Worm (Caenorhabditis elegans) whole organism, midembryonic: Measurements from ENCODE around the gene glrx-5.

ENCODE experiments used
- T22C8.4 ChIP-seq: fragments of 200-800 bp; sonication (Bioruptor generic); IDR thresholded peaks from 2 replicates; pipeline ENCODE4 v1.3.6; 2022; ENCODE audit warnings: missing genetic modification characterization, missing compliant biosample characterization
- cog-1 ChIP-seq: sonication (generic microtip); optimal IDR thresholded peaks from 2 replicates; lab custom pipeline; 2016; ENCODE audit warnings: missing genetic modification characterization, missing compliant biosample characterization
- flt-1 ChIP-seq: fragments of 200-800 bp; sonication (Bioruptor generic); IDR thresholded peaks from 2 replicates; pipeline ENCODE4 v1.3.6; 2022; ENCODE audit warnings: missing genetic modification characterization, missing compliant biosample characterization
- klf-2 ChIP-seq: fragments of 200-800 bp; sonication (Bioruptor generic); conservative IDR thresholded peaks from 2 replicates; pipeline ENCODE4 v1.3.6; 2022; ENCODE audit warnings: missing genetic modification reagents, missing genetic modification characterization, missing compliant biosample characterization
- med-1 ChIP-seq: sonication (generic microtip); optimal IDR thresholded peaks from 2 replicates; lab custom pipeline; 2017; ENCODE audit warnings: missing genetic modification characterization, mild to moderate bottlenecking, missing compliant biosample characterization, antibody characterized with exemption, missing genetic modification reagents; ENCODE audit not compliant: insufficient read depth
- ref-1 ChIP-seq: fragments of 200-800 bp; sonication (Bioruptor generic); conservative IDR thresholded peaks from 2 replicates; pipeline ENCODE4 v1.3.6; 2022; ENCODE audit warnings: missing genetic modification reagents, missing genetic modification characterization, missing compliant biosample characterization
- tab-1 ChIP-seq: fragments of 200-800 bp; sonication (Bioruptor generic); IDR thresholded peaks from 2 replicates; pipeline ENCODE4 v1.3.6; 2022; ENCODE audit warnings: missing genetic modification characterization, missing compliant biosample characterization
- ztf-23 ChIP-seq: fragments of 200-800 bp; sonication (Bioruptor generic); IDR thresholded peaks from 2 replicates; pipeline ENCODE4 v1.3.6; 2022; ENCODE audit warnings: missing genetic modification reagents, missing genetic modification characterization, missing compliant biosample characterization
- ztf-29 ChIP-seq: fragments of 200-800 bp; sonication (Bioruptor generic); IDR thresholded peaks from 2 replicates; pipeline ENCODE4 v1.3.6; 2022; ENCODE audit warnings: missing genetic modification reagents, missing genetic modification characterization, missing compliant biosample characterization

Gene glrx-5

DNA sequence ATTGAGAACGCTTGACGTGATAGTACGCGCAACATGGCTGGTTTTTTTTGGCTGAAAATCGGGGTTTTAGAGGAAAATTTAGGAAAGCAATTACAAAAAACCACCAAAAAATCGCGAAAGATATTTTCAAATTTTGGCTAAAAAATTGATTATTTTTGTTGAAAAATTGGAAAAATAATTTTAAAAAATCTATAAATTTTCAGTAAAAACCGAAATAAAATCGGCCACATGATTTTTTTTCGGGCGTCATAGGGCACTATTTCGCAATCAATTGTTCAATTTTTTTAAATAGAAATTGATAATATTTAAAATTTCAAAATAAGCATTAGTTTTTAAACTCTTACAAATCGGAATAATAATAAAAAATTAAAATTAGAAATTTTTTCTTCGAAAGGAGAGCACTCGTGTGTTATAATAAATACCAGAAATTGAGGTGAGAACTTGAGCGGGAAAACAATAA is at the start of gene glrx-5:
TSS of gene glrx-5 (minus strand) at position 51 of the 460 bp plus-strand sequence.
- no peak for TF ChIP-seq ztf-23 (GFP tag; lab: Robert Waterston, UW)
- no peak for TF ChIP-seq ref-1 (GFP tag; lab: Robert Waterston, UW)

DNA sequence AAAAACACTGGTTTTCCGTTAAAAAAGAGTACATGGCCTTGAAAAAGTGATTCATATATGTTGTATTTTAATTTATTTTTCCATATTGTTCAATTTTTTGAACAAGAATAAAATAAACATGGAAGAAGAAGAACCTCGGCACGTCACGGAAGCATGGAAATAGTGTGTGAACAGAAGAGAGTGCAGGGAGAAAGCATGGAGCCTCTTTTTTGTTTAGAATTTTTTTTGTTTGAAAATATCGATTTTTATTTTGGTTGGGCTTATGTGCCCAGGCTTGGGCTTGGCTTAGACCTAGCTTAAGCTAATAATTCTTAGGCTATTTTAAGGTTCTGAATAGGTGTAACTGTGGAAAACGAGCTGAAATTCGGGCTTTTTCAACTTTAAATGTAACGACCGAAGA is 48.1 kb upstream of the glrx-5 start, which contains the start of gene tat-1:
TSS of gene tat-1 (minus strand) at position 11 of the 400 bp plus-strand sequence.
- TF ChIP-seq T22C8.4 (GFP tag; lab: Robert Waterston, UW) (no peak), klf-2 (GFP tag; lab: Robert Waterston, UW) (no peak), ztf-23 (GFP tag; lab: Robert Waterston, UW) (no peak), tab-1 (GFP tag; lab: Robert Waterston, UW) (no peak), flt-1 (no peak), ztf-29 (GFP tag; lab: Robert Waterston, UW) (no peak), med-1 (GFP tag; lab: Kevin White, UChicago) (no peak), cog-1 (tag; lab: Kevin White, UChicago) (no peak), ref-1 (GFP tag; lab: Robert Waterston, UW) (no peak)

DNA sequence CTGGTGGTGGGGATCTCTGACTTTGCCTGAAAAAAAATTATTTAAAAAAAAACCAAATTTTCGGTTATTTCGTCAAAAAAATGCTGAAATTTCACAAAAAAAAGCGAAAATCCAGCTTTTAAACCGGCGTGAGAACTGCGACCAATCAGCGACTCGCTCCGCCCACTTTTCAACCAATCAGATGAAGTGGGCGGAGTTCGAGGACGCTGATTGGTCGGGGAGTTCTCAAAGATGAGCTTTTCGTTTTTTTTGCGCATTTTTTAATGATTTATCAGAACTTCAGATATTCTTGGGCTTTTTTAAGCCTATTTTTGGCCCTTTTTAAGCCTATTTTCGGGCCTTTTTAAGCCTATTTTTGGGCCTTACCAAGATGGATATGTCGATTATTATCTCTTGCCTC is 46.6 kb upstream of the glrx-5 start:
- no peak for TF ChIP-seq ztf-29 (GFP tag; lab: Robert Waterston, UW)
- no peak for TF ChIP-seq flt-1
- TF ChIP-seq T22C8.4 (GFP tag; lab: Robert Waterston, UW), result no peak
- TF ChIP-seq med-1 (GFP tag; lab: Kevin White, UChicago), result no peak
- TF ChIP-seq cog-1 (tag; lab: Kevin White, UChicago), result no peak
- no peak for TF ChIP-seq tab-1 (GFP tag; lab: Robert Waterston, UW)
- no peak for TF ChIP-seq ref-1 (GFP tag; lab: Robert Waterston, UW)
- TF ChIP-seq ztf-23 (GFP tag; lab: Robert Waterston, UW), result no peak
- no peak for TF ChIP-seq klf-2 (GFP tag; lab: Robert Waterston, UW)

DNA sequence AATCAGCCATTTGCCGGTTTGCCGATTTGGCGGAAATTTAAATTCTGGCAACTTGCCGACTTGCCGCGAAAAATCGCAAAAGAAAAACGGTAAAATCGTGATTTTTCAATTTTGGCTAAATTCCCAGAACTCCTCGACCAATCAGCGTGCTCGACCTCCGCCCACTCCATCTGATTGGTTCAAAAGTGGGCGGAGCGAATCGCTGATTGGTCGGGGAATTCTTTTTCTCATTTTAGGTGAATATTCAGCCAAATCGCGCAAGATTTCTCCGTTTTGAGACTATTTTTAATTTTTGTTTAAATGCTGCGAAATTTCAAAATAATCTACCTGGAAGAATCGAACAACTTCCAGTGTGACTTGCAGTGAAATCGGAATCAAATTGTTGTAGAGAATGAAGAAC is 40.9 kb upstream of the glrx-5 start:
- TF ChIP-seq flt-1 (no peak), ztf-23 (GFP tag; lab: Robert Waterston, UW) (0 out of 2 replicates have a peak, but pooled peaks have one; percentile 24)

DNA sequence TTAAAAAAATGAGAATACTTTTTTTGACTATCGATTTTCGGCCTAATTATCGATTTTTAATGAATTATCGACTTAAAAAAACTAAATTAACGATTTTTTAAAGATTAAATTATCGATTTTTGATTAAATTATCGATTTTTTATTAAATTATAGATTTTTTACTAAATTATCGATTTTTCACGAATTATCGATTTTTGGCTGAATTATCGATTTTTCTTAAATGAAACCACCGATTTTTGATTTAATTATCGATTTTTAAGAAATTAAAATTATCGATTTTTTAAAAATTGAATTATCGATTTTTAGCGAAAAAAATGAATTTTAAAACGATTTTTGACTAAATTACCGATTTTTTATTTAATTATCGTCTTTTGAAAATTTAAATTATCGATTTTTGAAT is 38.0 kb upstream of the glrx-5 start:
- TF ChIP-seq flt-1 (no peak), cog-1 (tag; lab: Kevin White, UChicago) (no peak), ref-1 (GFP tag; lab: Robert Waterston, UW) (no peak), med-1 (GFP tag; lab: Kevin White, UChicago) (no peak), ztf-23 (GFP tag; lab: Robert Waterston, UW) (no peak), tab-1 (GFP tag; lab: Robert Waterston, UW) (no peak), klf-2 (GFP tag; lab: Robert Waterston, UW) (no peak), ztf-29 (GFP tag; lab: Robert Waterston, UW) (no peak), T22C8.4 (GFP tag; lab: Robert Waterston, UW) (peak; percentile 94)

DNA sequence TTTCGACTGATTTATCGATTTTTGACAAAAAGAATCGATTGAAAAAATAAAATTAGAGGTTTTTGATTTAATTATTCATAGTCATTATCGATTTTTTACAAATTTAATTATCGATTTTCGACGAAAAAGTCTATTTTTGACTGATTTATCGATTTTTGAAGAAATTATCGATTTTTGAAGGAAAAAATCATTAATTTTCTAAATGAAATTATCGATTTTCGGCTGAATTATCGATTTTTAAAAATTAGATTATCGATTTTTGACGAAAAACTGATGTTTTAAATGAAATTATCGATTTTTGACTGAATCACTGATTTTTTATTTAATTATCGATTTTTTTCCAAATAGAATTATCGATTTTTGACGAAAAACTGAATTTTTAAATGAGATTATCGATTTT is 37.4 kb upstream of the glrx-5 start:
- TF ChIP-seq T22C8.4 (GFP tag; lab: Robert Waterston, UW) (peak; percentile 58; the same call in 1 of the 2 replicates), ztf-29 (GFP tag; lab: Robert Waterston, UW) (no peak)

DNA sequence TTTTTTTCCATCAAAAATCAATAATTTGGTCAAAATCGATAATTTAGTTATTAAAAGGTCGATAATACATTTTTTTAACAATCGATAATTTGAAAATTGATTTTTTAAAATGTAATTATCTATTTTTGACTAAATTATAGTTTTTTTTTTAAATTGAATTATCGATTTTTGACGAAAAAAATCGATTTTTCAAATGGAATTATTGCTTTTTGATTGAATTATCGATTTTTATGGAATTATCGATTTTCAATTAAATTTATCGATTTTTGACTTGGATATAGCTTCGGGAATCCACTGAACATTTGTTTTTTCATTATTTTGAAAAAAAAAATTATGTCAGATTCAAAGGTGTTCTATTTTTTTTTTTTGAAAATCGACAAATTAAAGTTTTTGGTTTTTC is 36.6 kb upstream of the glrx-5 start:
- no peak for TF ChIP-seq med-1 (GFP tag; lab: Kevin White, UChicago)
- peak; percentile 70 for TF ChIP-seq T22C8.4 (GFP tag; lab: Robert Waterston, UW)
- no peak for TF ChIP-seq flt-1

DNA sequence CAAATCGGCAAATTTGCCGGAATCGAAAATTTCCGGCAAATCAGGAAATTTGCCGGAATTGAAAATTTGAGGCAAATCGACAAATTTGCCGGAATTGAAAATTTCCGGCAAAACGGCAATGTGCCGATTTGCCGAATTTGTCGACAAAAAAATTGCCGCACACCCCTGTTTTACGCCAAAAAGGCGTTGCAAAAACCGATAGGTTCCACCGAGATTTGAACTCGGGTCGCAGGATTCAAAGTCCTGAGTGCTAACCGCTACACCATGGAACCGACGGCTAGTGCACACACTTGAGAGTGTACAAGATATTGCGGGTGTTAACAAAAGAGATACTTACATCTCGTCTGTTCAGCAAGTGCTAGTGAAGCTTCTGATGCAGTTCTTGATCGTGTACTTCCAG is 26.1 kb upstream of the glrx-5 start:
- no peak for TF ChIP-seq med-1 (GFP tag; lab: Kevin White, UChicago)
- peak; percentile 86 for TF ChIP-seq flt-1
- peak; percentile 62 for TF ChIP-seq ztf-29 (GFP tag; lab: Robert Waterston, UW)
- TF ChIP-seq tab-1 (GFP tag; lab: Robert Waterston, UW), result peak; percentile 84
- no peak for TF ChIP-seq cog-1 (tag; lab: Kevin White, UChicago)
- peak; percentile 29; the same call in 1 of the 2 replicates for TF ChIP-seq T22C8.4 (GFP tag; lab: Robert Waterston, UW)
- peak; percentile 46; the same call in 1 of the 2 replicates for TF ChIP-seq klf-2 (GFP tag; lab: Robert Waterston, UW)
- TF ChIP-seq ref-1 (GFP tag; lab: Robert Waterston, UW), result 0 out of 2 replicates have a peak, but pooled peaks have one; percentile 50
- TF ChIP-seq ztf-23 (GFP tag; lab: Robert Waterston, UW), result peak; percentile 47; the same call in 1 of the 2 replicates

DNA sequence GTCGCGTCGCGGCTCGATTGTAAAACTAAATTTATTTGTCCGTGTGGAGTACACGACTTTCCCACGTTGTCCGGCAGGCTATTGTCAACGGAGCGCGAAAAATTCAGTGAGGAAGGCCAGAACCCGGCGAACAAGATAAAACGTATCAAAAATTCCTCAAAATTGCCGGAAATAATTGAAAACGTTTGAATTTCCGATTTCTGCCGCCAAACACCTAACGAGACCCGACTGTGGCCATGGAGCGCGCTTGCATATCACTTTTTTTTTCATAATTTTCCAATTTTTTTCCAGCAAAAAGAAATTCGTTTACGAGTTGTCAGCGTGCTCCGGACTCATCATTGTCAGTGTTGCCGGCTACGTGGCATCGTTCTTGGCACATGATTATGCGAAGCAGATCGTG is 24.8 kb upstream of the glrx-5 start:
- TF ChIP-seq ref-1 (GFP tag; lab: Robert Waterston, UW), result no peak
- no peak for TF ChIP-seq cog-1 (tag; lab: Kevin White, UChicago)
- no peak for TF ChIP-seq flt-1
- no peak for TF ChIP-seq tab-1 (GFP tag; lab: Robert Waterston, UW)
- TF ChIP-seq T22C8.4 (GFP tag; lab: Robert Waterston, UW), result no peak
- no peak for TF ChIP-seq ztf-29 (GFP tag; lab: Robert Waterston, UW)
- TF ChIP-seq klf-2 (GFP tag; lab: Robert Waterston, UW), result no peak
- no peak for TF ChIP-seq med-1 (GFP tag; lab: Kevin White, UChicago)
- no peak for TF ChIP-seq ztf-23 (GFP tag; lab: Robert Waterston, UW)

DNA sequence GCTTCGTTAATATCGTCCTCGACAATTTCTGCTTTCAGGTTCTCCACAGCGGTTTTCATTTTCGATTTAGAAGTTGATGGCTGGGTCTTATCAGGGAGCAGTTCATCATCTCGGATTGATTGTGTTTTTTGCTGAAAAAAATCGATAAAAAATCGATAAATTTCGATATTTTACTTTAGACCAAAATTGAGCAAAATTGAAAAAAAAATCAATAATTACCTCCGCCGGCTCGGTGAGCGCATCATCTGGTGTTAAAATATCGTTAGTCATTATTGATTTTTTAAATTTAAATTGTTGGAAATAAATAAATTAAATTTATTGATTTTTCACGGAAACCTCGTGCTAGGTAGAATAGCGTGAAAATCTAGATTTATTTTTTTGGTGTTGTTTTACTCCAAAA is 21.4 kb upstream of the glrx-5 start, which contains the start of gene Y49E10.10:
TSS of gene Y49E10.10 (plus strand) at position 381 of the 400 bp plus-strand sequence.
- TF ChIP-seq flt-1 (no peak), med-1 (GFP tag; lab: Kevin White, UChicago) (no peak), ref-1 (GFP tag; lab: Robert Waterston, UW) (no peak), ztf-23 (GFP tag; lab: Robert Waterston, UW) (no peak), klf-2 (GFP tag; lab: Robert Waterston, UW) (no peak), T22C8.4 (GFP tag; lab: Robert Waterston, UW) (peak; percentile 84)
